Fruit fly (Drosophila melanogaster) S2 (cell line): Measurements from ENCODE around the gene CG32971.

Experiments
- CG8478 ChIP-seq: fragments of >200 bp; optimal IDR thresholded peaks from 2 replicates; lab custom pipeline; 2018
- CTCF ChIP-seq, 2 experiments: fragments of >200 bp; optimal IDR thresholded peaks; 2 replicates each; lab custom pipeline; 2018

DNA sequence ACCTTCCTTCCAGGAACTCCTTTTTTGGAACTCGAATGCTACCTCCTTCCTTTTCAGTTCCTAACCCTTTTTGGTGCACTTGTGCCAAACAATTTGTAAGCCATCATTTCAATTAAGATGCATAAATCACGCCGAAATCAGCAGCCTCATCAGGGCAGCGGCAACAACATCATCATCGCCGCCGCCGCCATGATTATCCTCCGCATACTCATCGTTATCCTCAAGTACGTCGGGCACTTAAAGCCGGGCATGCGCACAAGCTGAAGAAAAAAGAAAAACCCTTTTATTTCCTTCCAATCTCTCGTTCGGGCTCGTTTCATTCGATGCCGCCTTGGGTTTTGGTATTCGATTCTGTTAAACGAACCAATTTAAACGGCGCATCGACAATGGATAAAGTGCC lies 13.7 kb upstream of the CG32971 start:
- TF ChIP-seq CG8478 (lab: Kevin White, UChicago) (no peak), CTCF (optimal IDR thresholded peaks at IDR 0.05; lab: Kevin White, UChicago) (no peak)
